Fruit fly (Drosophila melanogaster) whole organism, embryonic: ENCODE results near the gene Sik2.

ENCODE experiments used
- Abd-B ChIP-seq: fragments of 200-800 bp; sonication (Bioruptor generic); optimal IDR thresholded peaks from 2 replicates; lab custom pipeline; 2018; ENCODE audit warnings: missing biosample characterization, mild to moderate bottlenecking, missing genetic modification characterization, moderate library complexity
- CG10147 ChIP-seq: fragments of 200-800 bp; sonication (Bioruptor generic); optimal IDR thresholded peaks from 2 replicates; lab custom pipeline; 2019; ENCODE audit warnings: missing biosample characterization, mild to moderate bottlenecking, missing genetic modification characterization, moderate library complexity
- CG10209 ChIP-seq: fragments of 200-800 bp; sonication (Bioruptor generic); optimal IDR thresholded peaks from 3 replicates; lab custom pipeline; 2017; ENCODE audit warnings: missing biosample characterization, mild to moderate bottlenecking, missing genetic modification characterization, missing genetic modification reagents
- CG10462 ChIP-seq: fragments of 200-800 bp; sonication (Bioruptor generic); optimal IDR thresholded peaks from 2 replicates; lab custom pipeline; 2016; ENCODE audit warnings: missing biosample characterization, missing genetic modification characterization
- CG11247 ChIP-seq: fragments of 200-800 bp; sonication (Bioruptor generic); IDR thresholded peaks from 2 replicates; pipeline ENCODE4 v1.3.6; 2022; ENCODE audit warnings: missing biosample characterization, missing genetic modification characterization
- CG11398 ChIP-seq: fragments of 200-800 bp; sonication (Bioruptor generic); optimal IDR thresholded peaks from 2 replicates; lab custom pipeline; 2016; ENCODE audit warnings: missing biosample characterization, missing genetic modification characterization
- CG12299 ChIP-seq: fragments of 200-800 bp; sonication (Bioruptor generic); optimal IDR thresholded peaks from 2 replicates; lab custom pipeline; 2018; ENCODE audit warnings: missing biosample characterization, mild to moderate bottlenecking, missing genetic modification characterization
- CG14441 ChIP-seq: fragments of 200-800 bp; sonication (Bioruptor generic); IDR thresholded peaks from 2 replicates; pipeline ENCODE4 v1.3.6; 2022; ENCODE audit warnings: missing biosample characterization, missing genetic modification characterization
- CG15269 ChIP-seq: fragments of 200-800 bp; sonication (Bioruptor generic); optimal IDR thresholded peaks from 2 replicates; lab custom pipeline; 2018; ENCODE audit warnings: missing biosample characterization, mild to moderate bottlenecking, missing genetic modification characterization, moderate library complexity
- CG16813 ChIP-seq: fragments of 200-800 bp; sonication (Bioruptor generic); IDR thresholded peaks from 3 replicates; pipeline ENCODE4 v1.3.6; 2022; ENCODE audit warnings: missing biosample characterization, missing genetic modification characterization; ENCODE audit not compliant: partially characterized antibody
- CG17186 ChIP-seq: fragments of 200-800 bp; sonication (Bioruptor generic); optimal IDR thresholded peaks from 3 replicates; lab custom pipeline; 2017; ENCODE audit warnings: missing biosample characterization, missing genetic modification reagents, missing genetic modification characterization
- CG17385 ChIP-seq: fragments of 200-800 bp; sonication (Bioruptor generic); optimal IDR thresholded peaks from 3 replicates; lab custom pipeline; 2018; ENCODE audit warnings: missing biosample characterization, mild to moderate bottlenecking, missing genetic modification characterization
- CG18764 ChIP-seq: fragments of 200-800 bp; sonication (Bioruptor generic); optimal IDR thresholded peaks from 3 replicates; lab custom pipeline; 2016; ENCODE audit warnings: missing biosample characterization, missing genetic modification characterization
- CG2202 ChIP-seq: fragments of 200-800 bp; sonication (Bioruptor generic); optimal IDR thresholded peaks from 2 replicates; lab custom pipeline; 2018; ENCODE audit warnings: missing biosample characterization, mild to moderate bottlenecking, missing genetic modification characterization
- CG3726 ChIP-seq: fragments of 200-800 bp; sonication (Bioruptor generic); IDR thresholded peaks from 3 replicates; pipeline ENCODE4, ENCODE4 v1.3.6; 2022; ENCODE audit warnings: missing biosample characterization, missing genetic modification characterization
- CG3995 ChIP-seq: fragments of 200-800 bp; sonication (Bioruptor generic); optimal IDR thresholded peaks from 3 replicates; lab custom pipeline; 2016; ENCODE audit warnings: missing biosample characterization, missing genetic modification characterization
- CG4328 ChIP-seq: fragments of 200-800 bp; sonication (Bioruptor generic); optimal IDR thresholded peaks from 3 replicates; lab custom pipeline; 2017; ENCODE audit warnings: missing biosample characterization, missing genetic modification reagents, missing genetic modification characterization
- CG4404 ChIP-seq: fragments of 200-800 bp; sonication (Bioruptor generic); IDR thresholded peaks from 2 replicates; pipeline ENCODE4 v1.3.6; 2022; ENCODE audit warnings: missing biosample characterization, missing genetic modification characterization
- CG4707 ChIP-seq: fragments of 200-800 bp; sonication (Bioruptor generic); optimal IDR thresholded peaks from 2 replicates; lab custom pipeline; 2018; ENCODE audit warnings: missing biosample characterization, mild to moderate bottlenecking, missing genetic modification characterization, moderate library complexity
- CG4854 ChIP-seq: fragments of 200-800 bp; sonication (Bioruptor generic); optimal IDR thresholded peaks from 2 replicates; lab custom pipeline; 2016; ENCODE audit warnings: missing biosample characterization, missing genetic modification characterization, inconsistent platforms
- CG5953 ChIP-seq: fragments of 200-800 bp; sonication (Bioruptor generic); IDR thresholded peaks from 2 replicates; pipeline ENCODE4 v1.3.6; 2022; ENCODE audit warnings: missing biosample characterization, missing genetic modification characterization
- CG6654 ChIP-seq: fragments of 200-800 bp; sonication (Bioruptor generic); optimal IDR thresholded peaks from 2 replicates; lab custom pipeline; 2017; ENCODE audit warnings: missing biosample characterization, mild to moderate bottlenecking, missing genetic modification characterization
- CG6689 ChIP-seq: fragments of 200-800 bp; sonication (Bioruptor generic); IDR thresholded peaks from 2 replicates; pipeline ENCODE4 v1.3.6; 2022; ENCODE audit warnings: missing biosample characterization, missing genetic modification characterization
- CG6813 ChIP-seq: fragments of 200-800 bp; sonication (Bioruptor generic); optimal IDR thresholded peaks from 2 replicates; lab custom pipeline; 2017; ENCODE audit warnings: missing biosample characterization, missing genetic modification characterization, mild to moderate bottlenecking, moderate library complexity, missing genetic modification reagents
- CG8765 ChIP-seq: fragments of 200-800 bp; sonication (Bioruptor generic); IDR thresholded peaks from 2 replicates; pipeline ENCODE4 v1.3.6; 2022; ENCODE audit warnings: missing biosample characterization, missing genetic modification characterization
- CG9727 ChIP-seq: fragments of 200-800 bp; sonication (Bioruptor generic); optimal IDR thresholded peaks from 3 replicates; lab custom pipeline; 2017; ENCODE audit warnings: missing biosample characterization, mild to moderate bottlenecking, missing genetic modification characterization
- Dref ChIP-seq: fragments of 200-800 bp; sonication (Bioruptor generic); IDR thresholded peaks from 2 replicates; pipeline ENCODE4 v1.3.6; 2022; ENCODE audit warnings: missing biosample characterization, missing genetic modification characterization
- Lpt ChIP-seq: fragments of >200 bp; optimal IDR thresholded peaks from 2 replicates; lab custom pipeline; 2018; ENCODE audit warnings: missing biosample characterization, missing genetic modification characterization
- Oli ChIP-seq: fragments of 200-800 bp; sonication (Bioruptor generic); optimal IDR thresholded peaks from 2 replicates; lab custom pipeline; 2018; ENCODE audit warnings: missing biosample characterization, mild to moderate bottlenecking, missing genetic modification characterization, moderate library complexity
- Xrp1 ChIP-seq: fragments of 200-800 bp; sonication (Bioruptor generic); IDR thresholded peaks from 2 replicates; pipeline ENCODE4 v1.3.6; 2022; ENCODE audit warnings: missing biosample characterization, missing genetic modification characterization
- ap ChIP-seq: fragments of 200-800 bp; sonication (Bioruptor generic); IDR thresholded peaks from 2 replicates; pipeline ENCODE4 v1.3.6; 2022; ENCODE audit warnings: missing biosample characterization, missing genetic modification characterization
- ash1 ChIP-seq: fragments of 200-800 bp; sonication (Bioruptor generic); optimal IDR thresholded peaks from 2 replicates; lab custom pipeline; 2018; ENCODE audit warnings: missing biosample characterization, mild to moderate bottlenecking, missing genetic modification characterization
- caup ChIP-seq: fragments of 200-800 bp; sonication (Bioruptor generic); optimal IDR thresholded peaks from 3 replicates; lab custom pipeline; 2017; ENCODE audit warnings: missing biosample characterization, mild to moderate bottlenecking, missing genetic modification characterization, moderate library complexity; ENCODE audit not compliant: severe bottlenecking
- ewg ChIP-seq: fragments of 200-800 bp; sonication (Bioruptor generic); optimal IDR thresholded peaks from 3 replicates; lab custom pipeline; 2017; ENCODE audit warnings: mild to moderate bottlenecking, missing biosample characterization, missing genetic modification reagents, missing genetic modification characterization
- eyg ChIP-seq: fragments of 200-800 bp; sonication (Bioruptor generic); optimal IDR thresholded peaks from 3 replicates; lab custom pipeline; 2016; ENCODE audit warnings: missing biosample characterization, missing genetic modification characterization
- fd3F ChIP-seq: fragments of 200-800 bp; sonication (Bioruptor generic); optimal IDR thresholded peaks from 2 replicates; lab custom pipeline; 2018; ENCODE audit warnings: missing biosample characterization, mild to moderate bottlenecking, missing genetic modification characterization, moderate library complexity
- gem ChIP-seq: fragments of 200-800 bp; sonication (Bioruptor generic); optimal IDR thresholded peaks from 2 replicates; lab custom pipeline; 2019; ENCODE audit warnings: missing biosample characterization, mild to moderate bottlenecking, missing genetic modification characterization, moderate library complexity
- grn ChIP-seq: fragments of 200-800 bp; sonication (Bioruptor generic); optimal IDR thresholded peaks from 3 replicates; lab custom pipeline; 2017; ENCODE audit warnings: missing biosample characterization, missing genetic modification characterization
- kah ChIP-seq: fragments of 200-800 bp; sonication (Bioruptor generic); optimal IDR thresholded peaks from 2 replicates; lab custom pipeline; 2018; ENCODE audit warnings: missing biosample characterization, mild to moderate bottlenecking, missing genetic modification characterization
- klu ChIP-seq: fragments of 200-800 bp; sonication (Bioruptor generic); IDR thresholded peaks from 2 replicates; pipeline ENCODE4 v1.3.6; 2022; ENCODE audit warnings: missing biosample characterization, missing genetic modification characterization
- lola ChIP-seq, 3 experiments: fragments of >200 bp in 2 of 3; fragments of 200-800 bp in 1 of 3; sonication (Bioruptor generic) in 1 of 3; optimal IDR thresholded peaks; 2 replicates each; lab custom pipeline; 2017 to 2019; ENCODE audit warnings: missing biosample characterization in 3 of 3, missing genetic modification characterization in 3 of 3, mild to moderate bottlenecking in 1 of 3, moderate library complexity in 1 of 3
- mirr ChIP-seq: fragments of 200-800 bp; sonication (Bioruptor generic); optimal IDR thresholded peaks from 3 replicates; lab custom pipeline; 2018; ENCODE audit warnings: missing biosample characterization, mild to moderate bottlenecking, missing genetic modification characterization
- pita ChIP-seq: fragments of 200-800 bp; sonication (Bioruptor generic); optimal IDR thresholded peaks from 2 replicates; lab custom pipeline; 2017; ENCODE audit warnings: missing biosample characterization, mild to moderate bottlenecking, missing genetic modification characterization
- rib ChIP-seq: fragments of 200-800 bp; sonication (Bioruptor generic); IDR thresholded peaks from 2 replicates; pipeline ENCODE4 v1.3.6; 2022; ENCODE audit warnings: missing biosample characterization, missing genetic modification characterization
- schlank ChIP-seq: fragments of 200-800 bp; sonication (Bioruptor generic); optimal IDR thresholded peaks from 2 replicates; lab custom pipeline; 2018; ENCODE audit warnings: missing biosample characterization, mild to moderate bottlenecking, missing genetic modification characterization
- scrt ChIP-seq: fragments of 200-800 bp; sonication (Bioruptor generic); optimal IDR thresholded peaks from 2 replicates; lab custom pipeline; 2018; ENCODE audit warnings: missing biosample characterization, mild to moderate bottlenecking, missing genetic modification characterization, moderate library complexity
- sima ChIP-seq: fragments of 200-800 bp; sonication (Bioruptor generic); optimal IDR thresholded peaks from 2 replicates; lab custom pipeline; 2016; ENCODE audit warnings: missing biosample characterization, missing genetic modification characterization
- sr ChIP-seq: fragments of 200-800 bp; sonication (Bioruptor generic); IDR thresholded peaks from 3 replicates; pipeline ENCODE4 v1.3.6; 2022; ENCODE audit warnings: missing biosample characterization, missing genetic modification characterization
- usp ChIP-seq: fragments of >200 bp; optimal IDR thresholded peaks from 2 replicates; lab custom pipeline; 2017; ENCODE audit warnings: missing biosample characterization, missing genetic modification characterization
- vfl ChIP-seq: fragments of 200-800 bp; sonication (Bioruptor generic); optimal IDR thresholded peaks from 2 replicates; lab custom pipeline; 2016; ENCODE audit warnings: missing biosample characterization, missing genetic modification characterization
- wek ChIP-seq: fragments of 200-800 bp; sonication (Bioruptor generic); optimal IDR thresholded peaks from 3 replicates; lab custom pipeline; 2018; ENCODE audit warnings: missing biosample characterization, mild to moderate bottlenecking, missing genetic modification characterization, moderate library complexity

Gene Sik2

DNA sequence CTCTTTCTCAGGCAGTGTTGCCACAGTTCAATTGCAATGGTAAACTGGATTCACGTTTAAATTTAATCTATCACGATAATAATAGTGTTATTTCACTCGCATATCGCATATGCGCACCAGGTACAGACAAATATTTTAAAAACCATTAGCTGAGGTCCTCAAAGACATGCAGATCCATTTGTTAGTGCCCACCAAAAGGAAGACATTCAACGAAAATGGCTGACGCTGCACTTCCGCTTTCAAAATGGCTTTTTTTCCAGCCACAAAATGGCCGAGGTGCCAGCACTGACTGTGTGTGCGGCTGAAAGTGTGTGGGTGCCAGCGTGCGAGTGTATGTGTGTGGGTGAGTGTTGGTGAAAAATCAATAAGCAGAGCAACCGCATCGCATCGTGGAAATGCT lies 596 bp downstream of the Sik2 start (continued):
- peak; percentile 47 for TF ChIP-seq CG6813
- peak; percentile 21 for TF ChIP-seq Oli (tag; lab: Kevin White, UChicago)
- peak; percentile 2 for TF ChIP-seq mirr (GFP tag; lab: Kevin White, UChicago)
- no peak for TF ChIP-seq Dref
- no peak for TF ChIP-seq vfl (GFP tag; lab: Kevin White, UChicago)
- peak; percentile 50 for TF ChIP-seq CG15269
- TF ChIP-seq rib (GFP tag; lab: Robert Waterston, UW), result no peak
- no peak for TF ChIP-seq CG3726 (GFP tag; lab: Robert Waterston, UW)
- TF ChIP-seq CG10462 (GFP tag; lab: Kevin White, UChicago), result no peak
- peak; percentile 35 for TF ChIP-seq CG10209 (GFP tag; lab: Kevin White, UChicago)
- peak; percentile 79 for TF ChIP-seq sr
- TF ChIP-seq pita, result no peak
- TF ChIP-seq caup (GFP tag; lab: Kevin White, UChicago), result peak; percentile 48
- peak; percentile 48 for TF ChIP-seq CG9727 (GFP tag; lab: Kevin White, UChicago)
- TF ChIP-seq ash1, result no peak
- TF ChIP-seq CG17186 (GFP tag; lab: Kevin White, UChicago), result no peak
- no peak for TF ChIP-seq Lpt (GFP tag; lab: Kevin White, UChicago)
- peak; percentile 50 for TF ChIP-seq wek
- no peak for TF ChIP-seq CG11398
- TF ChIP-seq sima (GFP tag; lab: Kevin White, UChicago), result no peak
- TF ChIP-seq grn (GFP tag; lab: Kevin White, UChicago), result no peak
- no peak for TF ChIP-seq fd3F (GFP tag; lab: Kevin White, UChicago)
- TF ChIP-seq gem, result no peak
- peak; percentile 34 for TF ChIP-seq scrt (GFP tag; lab: Kevin White, UChicago)
- TF ChIP-seq CG6654 (GFP tag; lab: Kevin White, UChicago), result no peak
- peak; percentile 19 for TF ChIP-seq CG2202 (tag; lab: Kevin White, UChicago)
- no peak for TF ChIP-seq CG4404 (GFP tag; lab: Robert Waterston, UW)
- TF ChIP-seq CG16813 (GFP tag; lab: Robert Waterston, UW), result no peak
- peak; percentile 65 for TF ChIP-seq CG17385 (GFP tag; lab: Kevin White, UChicago)
- peak; percentile 48 for TF ChIP-seq CG4328 (GFP tag; lab: Kevin White, UChicago)
- no peak for TF ChIP-seq ap (GFP tag; lab: Robert Waterston, UW)
- no peak for TF ChIP-seq klu (GFP tag; lab: Robert Waterston, UW)
- no peak for TF ChIP-seq ewg (GFP tag; lab: Kevin White, UChicago)
- peak; percentile 30 for TF ChIP-seq eyg (GFP tag; lab: Kevin White, UChicago)
- TF ChIP-seq CG12299, result peak; percentile 21
- no peak for TF ChIP-seq CG8765
- TF ChIP-seq CG18764, result no peak
- peak; percentile 19 for TF ChIP-seq CG10147 (GFP tag; lab: Kevin White, UChicago)
- TF ChIP-seq CG11247 (GFP tag; lab: Robert Waterston, UW), result no peak
- no peak for TF ChIP-seq CG14441 (GFP tag; lab: Robert Waterston, UW)
- TF ChIP-seq CG4854 (GFP tag; lab: Kevin White, UChicago), result no peak
- peak; percentile 36 for TF ChIP-seq kah (GFP tag; lab: Kevin White, UChicago)
- no peak for TF ChIP-seq schlank (tag; lab: Kevin White, UChicago)
- TF ChIP-seq CG4707, result peak; percentile 8
- no peak for TF ChIP-seq usp
- no peak for TF ChIP-seq CG6689 (GFP tag; lab: Robert Waterston, UW)
- TF ChIP-seq CG3995, result no peak
- no peak for TF ChIP-seq Abd-B (GFP tag; lab: Kevin White, UChicago)
- TF ChIP-seq Xrp1 (GFP tag; lab: Robert Waterston, UW), result no peak
- TF ChIP-seq lola (GFP tag; optimal IDR thresholded peaks at IDR 0.05; lab: Kevin White, UChicago), result peak in 1 of 3 experiments; percentile 45
- no peak for TF ChIP-seq CG5953 (GFP tag; lab: Robert Waterston, UW)
